Fruit fly (Drosophila melanogaster) whole organism, wandering third instar larva: Measurements from ENCODE around the gene bun.

Experiments used
- Abd-B ChIP-seq: fragments of >200 bp; optimal IDR thresholded peaks from 2 replicates; lab custom pipeline; 2017; ENCODE audit warnings: missing biosample characterization, missing genetic modification characterization
- CG32264 ChIP-seq: fragments of 200-800 bp; sonication (Bioruptor generic); optimal IDR thresholded peaks from 2 replicates; lab custom pipeline; 2016; ENCODE audit warnings: missing biosample characterization, missing genetic modification characterization
- CG9705 ChIP-seq: fragments of 200-800 bp; sonication (Bioruptor generic); optimal IDR thresholded peaks from 2 replicates; lab custom pipeline; 2018; ENCODE audit warnings: missing biosample characterization, mild to moderate bottlenecking, missing genetic modification characterization
- Dfd ChIP-seq: fragments of >200 bp; optimal IDR thresholded peaks from 2 replicates; lab custom pipeline; 2017; ENCODE audit warnings: missing biosample characterization, missing genetic modification characterization
- Dif ChIP-seq: fragments of 200-275, 200-300 bp; sonication (Bioruptor generic); optimal IDR thresholded peaks from 2 replicates; lab custom pipeline; 2018; ENCODE audit warnings: missing biosample characterization, missing genetic modification characterization; ENCODE audit not compliant: partially characterized antibody
- HLH106 ChIP-seq: fragments of 200-800 bp; optimal IDR thresholded peaks from 3 replicates; lab custom pipeline; 2019; ENCODE audit warnings: missing biosample characterization, mild to moderate bottlenecking, missing genetic modification characterization, moderate library complexity
- Hnf4 ChIP-seq: fragments of 200-800 bp; sonication (Bioruptor generic); optimal IDR thresholded peaks from 2 replicates; lab custom pipeline; 2016; ENCODE audit warnings: missing biosample characterization, mild to moderate bottlenecking, missing genetic modification characterization
- Hr83 ChIP-seq: fragments of 200-300 bp; sonication (Bioruptor generic); optimal IDR thresholded peaks from 2 replicates; lab custom pipeline; 2016; ENCODE audit warnings: missing biosample characterization, mild to moderate bottlenecking, missing genetic modification characterization, moderate library complexity; ENCODE audit not compliant: poor library complexity, severe bottlenecking
- Jra ChIP-seq: sonication (Bioruptor generic); optimal IDR thresholded peaks from 2 replicates; lab custom pipeline; 2016; ENCODE audit warnings: missing biosample characterization, missing genetic modification characterization
- Mio ChIP-seq: sonication (Bioruptor generic); optimal IDR thresholded peaks from 2 replicates; lab custom pipeline; 2016; ENCODE audit warnings: missing biosample characterization, missing genetic modification characterization
- Myc ChIP-seq: fragments of >200 bp; optimal IDR thresholded peaks from 2 replicates; lab custom pipeline; 2017
- N ChIP-seq: fragments of >200 bp; optimal IDR thresholded peaks from 2 replicates; lab custom pipeline; 2018; ENCODE audit warnings: missing biosample characterization, missing external identifiers, missing genetic modification characterization
- Sp1 ChIP-seq: fragments of 200-800 bp; sonication (Bioruptor generic); optimal IDR thresholded peaks from 3 replicates; lab custom pipeline; 2019; ENCODE audit warnings: missing biosample characterization, mild to moderate bottlenecking, missing genetic modification characterization, moderate library complexity
- Vsx2 ChIP-seq: fragments of 200-300, 225-300 bp; sonication (Bioruptor generic); optimal IDR thresholded peaks from 2 replicates; lab custom pipeline; 2018; ENCODE audit warnings: missing biosample characterization, missing genetic modification characterization; ENCODE audit not compliant: partially characterized antibody
- br ChIP-seq: fragments of 200-800 bp; sonication (Bioruptor generic); optimal IDR thresholded peaks from 2 replicates; lab custom pipeline; 2016; ENCODE audit warnings: missing biosample characterization, missing genetic modification characterization
- brk ChIP-seq: fragments of 200-800 bp; sonication (Bioruptor generic); optimal IDR thresholded peaks from 2 replicates; lab custom pipeline; 2016; ENCODE audit warnings: missing biosample characterization, mild to moderate bottlenecking, missing genetic modification characterization
- dl ChIP-seq, 2 experiments: fragments of 175-275, 200-275 bp in 1 of 2; fragments of 200-275 bp in 1 of 2; sonication (Bioruptor generic); optimal IDR thresholded peaks; lab custom pipeline; 2018; ENCODE audit warnings: mild to moderate bottlenecking in 2 of 2, missing biosample characterization in 2 of 2, missing genetic modification characterization in 2 of 2, moderate library complexity in 2 of 2; ENCODE audit not compliant: partially characterized antibody in 2 of 2, insufficient read depth in 1 of 2
- dmrt93B ChIP-seq: fragments of 200-800 bp; sonication (Bioruptor generic); optimal IDR thresholded peaks from 2 replicates; lab custom pipeline; 2018; ENCODE audit warnings: missing biosample characterization, mild to moderate bottlenecking, missing genetic modification characterization
- ey ChIP-seq: fragments of 200-800 bp; sonication (Bioruptor generic); optimal IDR thresholded peaks from 2 replicates; lab custom pipeline; 2016; ENCODE audit warnings: missing biosample characterization, missing genetic modification characterization
- foxo ChIP-seq, 2 experiments: fragments of 200-800 bp; sonication (Bioruptor generic); optimal IDR thresholded peaks; 2 replicates in 1 of 2; 3 replicates in 1 of 2; lab custom pipeline; 2016 to 2017; ENCODE audit warnings: missing biosample characterization in 2 of 2, missing genetic modification characterization in 2 of 2
- fru ChIP-seq: fragments of 200-800 bp; sonication (Bioruptor generic); optimal IDR thresholded peaks from 3 replicates; lab custom pipeline; 2016; ENCODE audit warnings: missing biosample characterization, mild to moderate bottlenecking, missing genetic modification characterization
- h ChIP-seq: fragments of 200-800 bp; sonication (Bioruptor generic); optimal IDR thresholded peaks from 3 replicates; lab custom pipeline; 2016; ENCODE audit warnings: missing biosample characterization, mild to moderate bottlenecking, missing genetic modification characterization
- jim ChIP-seq: fragments of 175-275, 200-325 bp; sonication (Bioruptor generic); optimal IDR thresholded peaks from 2 replicates; lab custom pipeline; 2016; ENCODE audit warnings: missing biosample characterization, mild to moderate bottlenecking, missing genetic modification characterization
- lola ChIP-seq: fragments of >200 bp; optimal IDR thresholded peaks from 2 replicates; lab custom pipeline; 2017; ENCODE audit warnings: missing biosample characterization, missing genetic modification characterization
- pan ChIP-seq: fragments of >200 bp; optimal IDR thresholded peaks from 2 replicates; lab custom pipeline; 2017
- psq ChIP-seq: fragments of 200-800 bp; sonication (Bioruptor generic); optimal IDR thresholded peaks from 3 replicates; lab custom pipeline; 2017; ENCODE audit warnings: missing biosample characterization, mild to moderate bottlenecking, missing genetic modification characterization, moderate library complexity
- rgr ChIP-seq: fragments of 200-800 bp; sonication (Bioruptor generic); optimal IDR thresholded peaks from 3 replicates; lab custom pipeline; 2016; ENCODE audit warnings: missing biosample characterization, mild to moderate bottlenecking, missing genetic modification characterization
- sage ChIP-seq: fragments of 200-800 bp; sonication (Bioruptor generic); optimal IDR thresholded peaks from 2 replicates; lab custom pipeline; 2016; ENCODE audit warnings: missing biosample characterization, mild to moderate bottlenecking, missing genetic modification characterization
- tai ChIP-seq: sonication (Bioruptor generic); optimal IDR thresholded peaks from 2 replicates; lab custom pipeline; 2016; ENCODE audit warnings: missing biosample characterization, missing genetic modification characterization
- usp ChIP-seq: fragments of >200 bp; optimal IDR thresholded peaks from 2 replicates; lab custom pipeline; 2017; ENCODE audit warnings: missing biosample characterization, missing genetic modification characterization

Gene bun

DNA sequence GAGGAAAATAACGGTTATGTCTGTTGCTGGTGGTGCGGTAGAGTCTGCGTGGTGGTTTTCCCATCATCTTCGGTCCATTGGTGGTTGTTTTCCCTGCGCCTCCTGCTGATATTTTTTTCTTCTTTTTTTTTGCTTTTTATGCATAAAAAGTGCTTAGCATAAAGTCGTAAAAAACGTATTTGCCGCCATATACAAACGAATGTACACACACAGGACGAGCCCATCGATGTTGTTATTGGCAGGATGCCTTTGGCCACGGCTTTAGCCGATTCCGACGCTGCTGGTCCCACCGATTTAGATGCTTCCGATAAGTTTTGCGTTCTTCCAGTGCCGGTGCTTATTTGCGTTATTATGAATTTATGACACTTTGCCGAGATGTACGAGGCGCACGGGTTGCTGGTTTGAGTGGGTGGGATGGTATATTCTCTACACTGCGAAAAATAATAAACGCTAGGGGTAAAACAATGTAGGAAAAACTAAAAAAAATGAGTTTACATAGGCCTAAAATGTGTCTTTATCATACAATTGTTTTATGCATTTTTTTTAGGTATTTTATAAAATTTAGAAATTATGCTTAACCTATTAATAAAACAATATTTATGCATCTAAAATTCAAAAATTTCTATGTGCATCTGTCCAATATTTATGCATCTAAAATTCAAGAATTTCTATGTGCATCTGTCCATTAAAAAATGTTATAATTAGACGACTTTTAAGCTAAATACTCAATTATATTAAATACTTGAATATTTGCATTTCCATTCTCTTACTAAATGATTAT, 20.7 kb upstream of the bun start:
- no peak for TF ChIP-seq CG9705 (GFP tag; lab: Kevin White, UChicago)
- TF ChIP-seq dl (GFP tag; optimal IDR thresholded peaks at IDR 0.05; lab: Kevin White, UChicago; ENCODE audit: insufficient read depth in 1 of 2, partially characterized antibody in 2 of 2), result no peak
- no peak for TF ChIP-seq ey (GFP tag; lab: Kevin White, UChicago)
- TF ChIP-seq fru (GFP tag; lab: Kevin White, UChicago), result no peak
- TF ChIP-seq Jra (GFP tag; lab: Kevin White, UChicago), result no peak
- no peak for TF ChIP-seq Dif (GFP tag; lab: Kevin White, UChicago)
- TF ChIP-seq Hnf4 (GFP tag; lab: Kevin White, UChicago), result no peak
- TF ChIP-seq CG32264 (GFP tag; lab: Kevin White, UChicago), result no peak
- TF ChIP-seq Vsx2, result no peak
- TF ChIP-seq jim (GFP tag; lab: Kevin White, UChicago), result no peak

DNA sequence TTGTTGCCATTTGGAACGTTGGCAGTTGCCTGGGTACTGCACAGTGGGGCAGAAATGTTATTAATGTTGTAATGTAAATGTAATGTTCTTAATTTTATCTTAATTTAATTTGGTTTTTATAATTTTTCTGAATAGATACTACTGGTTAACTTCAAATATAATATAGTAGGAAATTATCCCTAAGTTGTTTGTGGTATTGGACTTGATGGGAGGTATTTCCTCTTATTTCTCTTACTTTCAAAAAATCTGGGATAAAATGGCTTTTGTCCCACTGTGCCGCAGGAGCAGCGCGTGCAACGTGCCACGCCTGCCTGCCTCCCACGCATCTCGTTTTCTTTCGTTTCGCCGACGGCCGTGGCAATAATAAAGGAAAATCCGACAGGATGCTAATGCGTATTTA, 2.5 kb upstream of the bun start:
- TF ChIP-seq usp (GFP tag; lab: Kevin White, UChicago), result no peak
- no peak for TF ChIP-seq psq (GFP tag; lab: Kevin White, UChicago)
- TF ChIP-seq Mio (GFP tag; lab: Kevin White, UChicago), result no peak
- no peak for TF ChIP-seq foxo (GFP tag; optimal IDR thresholded peaks at IDR 0.05; lab: Kevin White, UChicago)

DNA sequence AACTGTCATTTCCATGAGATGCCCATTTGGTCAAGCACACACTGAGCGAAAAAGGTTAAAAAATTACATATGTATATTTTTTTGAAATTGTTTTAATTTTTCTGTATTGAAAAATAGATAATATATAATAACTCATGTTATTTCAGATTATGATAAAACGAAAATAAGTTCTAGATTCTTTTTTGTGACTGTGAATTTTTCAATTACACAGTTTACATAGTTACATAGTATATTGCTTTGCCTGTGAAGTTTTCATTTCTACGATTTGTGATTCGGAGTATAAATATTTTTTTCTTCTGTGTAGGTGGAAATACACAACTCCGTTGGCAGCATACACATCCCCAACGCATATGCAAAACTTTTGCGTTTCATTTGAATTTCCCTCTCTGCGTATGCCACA, 1.9 kb upstream of the bun start:
- TF ChIP-seq Dfd (GFP tag; lab: Kevin White, UChicago) (no peak), Dif (GFP tag; lab: Kevin White, UChicago) (no peak), h (GFP tag; lab: Kevin White, UChicago) (no peak), ey (GFP tag; lab: Kevin White, UChicago) (no peak), dmrt93B (no peak), Hr83 (no peak), N (no peak), CG32264 (GFP tag; lab: Kevin White, UChicago) (no peak), Sp1 (no peak), Jra (GFP tag; lab: Kevin White, UChicago) (no peak), psq (GFP tag; lab: Kevin White, UChicago) (no peak), Vsx2 (no peak), pan (no peak), brk (GFP tag; lab: Kevin White, UChicago) (no peak), lola (GFP tag; lab: Kevin White, UChicago) (no peak)
- TF ChIP-seq, all 38 proteins: peak for 0

DNA sequence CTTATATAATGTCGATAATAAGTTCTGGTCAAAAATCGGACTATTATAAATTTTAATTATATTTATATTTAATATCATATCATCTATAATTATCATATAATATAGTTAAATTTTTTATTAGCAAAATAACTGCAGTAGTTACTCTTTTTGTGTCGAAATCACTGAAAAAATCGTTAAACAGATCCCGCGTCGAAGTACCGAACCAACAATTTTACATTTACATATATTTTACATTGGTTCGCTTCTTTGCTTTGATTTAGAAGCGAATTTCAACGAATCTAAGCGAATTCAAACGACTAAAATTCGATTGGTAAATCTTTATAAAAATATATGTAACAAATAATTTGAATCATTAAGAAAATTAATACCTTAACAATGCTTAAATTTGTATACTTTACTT, 555 bp upstream of the bun start:
- peak; percentile 27 for TF ChIP-seq Myc (lab: Kevin White, UChicago)
- no peak for TF ChIP-seq pan

DNA sequence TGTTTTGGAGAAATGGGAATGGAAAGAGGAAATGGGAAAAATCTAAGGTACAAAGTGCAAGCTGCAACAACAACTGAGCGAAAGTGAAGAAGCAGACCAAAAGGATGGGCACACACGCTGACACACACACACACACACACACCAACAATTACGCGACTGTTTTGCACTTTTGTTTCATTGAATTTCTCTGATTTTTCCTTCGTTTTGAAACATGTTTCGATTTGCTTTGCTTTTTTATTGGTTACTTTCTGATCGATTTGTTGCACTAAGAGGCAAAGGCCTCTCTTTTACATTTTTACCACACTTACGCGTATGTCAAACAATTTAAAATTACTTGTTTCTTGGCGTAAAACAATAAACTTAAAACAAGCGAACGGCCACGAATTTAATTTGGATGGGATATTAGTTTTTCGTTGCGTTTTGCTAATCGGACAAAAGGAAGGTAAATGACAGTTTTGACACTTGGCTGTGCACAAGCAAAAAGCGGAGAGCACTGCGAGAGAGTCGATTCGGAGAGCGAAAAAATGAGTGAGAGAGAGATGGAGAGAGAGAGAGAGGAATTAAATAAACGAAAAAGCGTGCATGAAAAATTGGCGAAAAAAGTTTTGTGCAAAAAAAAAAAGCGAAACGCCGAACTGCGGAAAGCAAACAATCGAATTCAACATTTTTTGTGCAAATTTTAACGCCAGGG, 931 bp downstream of the bun start:
- TF ChIP-seq dmrt93B (no peak), Dfd (GFP tag; lab: Kevin White, UChicago) (peak; percentile 92), Dif (GFP tag; lab: Kevin White, UChicago) (peak; percentile 77), HLH106 (tag; lab: Kevin White, UChicago) (no peak), Hr83 (no peak), brk (GFP tag; lab: Kevin White, UChicago) (no peak), Abd-B (no peak), Sp1 (no peak), sage (GFP tag; lab: Kevin White, UChicago) (no peak), br (GFP tag; lab: Kevin White, UChicago) (no peak), dl (GFP tag; optimal IDR thresholded peaks at IDR 0.05; lab: Kevin White, UChicago; ENCODE audit: insufficient read depth in 1 of 2, partially characterized antibody in 2 of 2) (peak in 1 of 2 experiments; percentile 71), tai (no peak), Myc (lab: Kevin White, UChicago) (no peak), lola (GFP tag; lab: Kevin White, UChicago) (peak; percentile 13), rgr (no peak), foxo (GFP tag; optimal IDR thresholded peaks at IDR 0.05; lab: Kevin White, UChicago) (peak in 1 of 2 experiments; percentile 26), psq (GFP tag; lab: Kevin White, UChicago) (no peak)
